Fruit fly (Drosophila melanogaster): ENCODE data around the gene CG33673.

- no peak for TF ChIP-seq fru (GFP tag; optimal IDR thresholded peaks at IDR 0.05)
- TF ChIP-seq ey (GFP tag; optimal IDR thresholded peaks at IDR 0.05) = no peak
- TF ChIP-seq psq (GFP tag; optimal IDR thresholded peaks at IDR 0.05) = no peak
- no peak for TF ChIP-seq CG9705 (GFP tag; optimal IDR thresholded peaks at IDR 0.05)
- no peak for TF ChIP-seq Hr83 (GFP tag; optimal IDR thresholded peaks at IDR 0.05; ENCODE audit: poor library complexity, severe bottlenecking)
- no peak for TF ChIP-seq sv (GFP tag; optimal IDR thresholded peaks at IDR 0.05)
- no peak for TF ChIP-seq pan (optimal IDR thresholded peaks at IDR 0.05)
These were observed 39.4 kb downstream of the CG33673 start for dm6 chr2L:1907098-1907497.
